Fruit fly (Drosophila melanogaster) whole organism, embryonic: ENCODE results near the gene Btnd.
A peak's percentile ranks its signal among the peaks of the same experiment; 100 is the strongest.

Source experiments
- Adf1 ChIP-seq: fragments of 200-800 bp; sonication (Bioruptor generic); IDR thresholded peaks from 2 replicates; pipeline ENCODE4 v1.3.6; 2022; ENCODE audit warnings: missing biosample characterization, missing genetic modification characterization
- Atf3 ChIP-seq: fragments of 200-800 bp; sonication (Bioruptor generic); optimal IDR thresholded peaks from 3 replicates; lab custom pipeline; 2016; ENCODE audit warnings: missing biosample characterization, missing genetic modification characterization
- BEAF-32 ChIP-seq: fragments of 200-800 bp; sonication (Bioruptor generic); optimal IDR thresholded peaks from 3 replicates; lab custom pipeline; 2017; ENCODE audit warnings: missing biosample characterization, missing genetic modification characterization, mild to moderate bottlenecking, moderate library complexity, missing genetic modification reagents
- Bdp1 ChIP-seq: fragments of 200-800 bp; sonication (Bioruptor generic); optimal IDR thresholded peaks from 3 replicates; lab custom pipeline; 2016; ENCODE audit warnings: missing biosample characterization, missing genetic modification characterization
- BtbVII ChIP-seq: fragments of 200-800 bp; sonication (Bioruptor generic); optimal IDR thresholded peaks from 3 replicates; lab custom pipeline; 2017; ENCODE audit warnings: missing biosample characterization, mild to moderate bottlenecking, missing genetic modification characterization
- CG10147 ChIP-seq: fragments of 200-800 bp; sonication (Bioruptor generic); optimal IDR thresholded peaks from 2 replicates; lab custom pipeline; 2019; ENCODE audit warnings: missing biosample characterization, mild to moderate bottlenecking, missing genetic modification characterization, moderate library complexity
- CG10543 ChIP-seq: fragments of 200-800 bp; sonication (Bioruptor generic); optimal IDR thresholded peaks from 3 replicates; lab custom pipeline; 2017; ENCODE audit warnings: missing biosample characterization, mild to moderate bottlenecking, missing genetic modification characterization, moderate library complexity
- CG11504 ChIP-seq: fragments of 200-800 bp; sonication (Bioruptor generic); optimal IDR thresholded peaks from 3 replicates; lab custom pipeline; 2019; ENCODE audit warnings: missing biosample characterization, mild to moderate bottlenecking, missing genetic modification characterization, moderate library complexity
- CG13296 ChIP-seq: fragments of 200-800 bp; sonication (Bioruptor generic); optimal IDR thresholded peaks from 3 replicates; lab custom pipeline; 2018; ENCODE audit warnings: missing biosample characterization, mild to moderate bottlenecking, missing genetic modification characterization
- CG13424 ChIP-seq: fragments of 200-800 bp; sonication (Bioruptor generic); optimal IDR thresholded peaks from 2 replicates; lab custom pipeline; 2019; ENCODE audit warnings: missing biosample characterization, mild to moderate bottlenecking, missing genetic modification characterization, moderate library complexity
- CG17186 ChIP-seq: fragments of 200-800 bp; sonication (Bioruptor generic); optimal IDR thresholded peaks from 3 replicates; lab custom pipeline; 2017; ENCODE audit warnings: missing biosample characterization, missing genetic modification reagents, missing genetic modification characterization
- CG17912 ChIP-seq: fragments of 200-800 bp; sonication (Bioruptor generic); optimal IDR thresholded peaks from 2 replicates; lab custom pipeline; 2018; ENCODE audit warnings: missing biosample characterization, mild to moderate bottlenecking, missing genetic modification characterization
- CG34376 ChIP-seq: fragments of 200-800 bp; sonication (Bioruptor generic); optimal IDR thresholded peaks from 2 replicates; lab custom pipeline; 2018; ENCODE audit warnings: missing biosample characterization, mild to moderate bottlenecking, missing genetic modification characterization
- CG3847 ChIP-seq: fragments of 200-800 bp; sonication (Bioruptor generic); IDR thresholded peaks from 2 replicates; pipeline ENCODE4 v1.3.6; 2022; ENCODE audit warnings: missing biosample characterization, missing genetic modification characterization
- CG4328 ChIP-seq: fragments of 200-800 bp; sonication (Bioruptor generic); optimal IDR thresholded peaks from 3 replicates; lab custom pipeline; 2017; ENCODE audit warnings: missing biosample characterization, missing genetic modification reagents, missing genetic modification characterization
- CG7987 ChIP-seq: fragments of 200-800 bp; sonication (Bioruptor generic); optimal IDR thresholded peaks from 2 replicates; lab custom pipeline; 2018; ENCODE audit warnings: missing biosample characterization, mild to moderate bottlenecking, missing genetic modification characterization, moderate library complexity
- CG8359 ChIP-seq: fragments of 200-800 bp; sonication (Bioruptor generic); optimal IDR thresholded peaks from 2 replicates; lab custom pipeline; 2017; ENCODE audit warnings: missing biosample characterization, mild to moderate bottlenecking, missing genetic modification characterization, borderline replicate concordance
- CG8924 ChIP-seq: fragments of 200-800 bp; optimal IDR thresholded peaks from 3 replicates; lab custom pipeline; 2019; ENCODE audit warnings: missing biosample characterization, mild to moderate bottlenecking, missing genetic modification characterization, moderate library complexity
- Dll ChIP-seq: fragments of 200-800 bp; sonication (Bioruptor generic); IDR thresholded peaks from 4 replicates; pipeline ENCODE4 v1.3.6; 2022; ENCODE audit warnings: missing biosample characterization, missing genetic modification characterization; ENCODE audit not compliant: partially characterized antibody
- Doc3 ChIP-seq: fragments of 200-800 bp; sonication (Bioruptor generic); IDR thresholded peaks from 3 replicates; pipeline ENCODE4 v1.3.6; 2022; ENCODE audit warnings: missing biosample characterization, missing genetic modification characterization; ENCODE audit not compliant: partially characterized antibody
- HHEX ChIP-seq: fragments of 200-800 bp; sonication (Bioruptor generic); optimal IDR thresholded peaks from 3 replicates; lab custom pipeline; 2017; ENCODE audit warnings: missing biosample characterization, mild to moderate bottlenecking, missing genetic modification characterization, missing genetic modification reagents
- HLH4C ChIP-seq: fragments of 200-800 bp; sonication (Bioruptor generic); IDR thresholded peaks from 3 replicates; pipeline ENCODE4 v1.3.6; 2022; ENCODE audit warnings: missing biosample characterization, missing genetic modification characterization; ENCODE audit not compliant: partially characterized antibody
- Hr78 ChIP-seq, 2 experiments: fragments of 200-800 bp in 1 of 2; fragments of >200 bp in 1 of 2; sonication (Bioruptor generic) in 1 of 2; optimal IDR thresholded peaks; 2 replicates each; lab custom pipeline; 2017 to 2019; ENCODE audit warnings: missing biosample characterization in 2 of 2, missing genetic modification characterization in 2 of 2, mild to moderate bottlenecking in 1 of 2, moderate library complexity in 1 of 2
- Jarid2 ChIP-seq: fragments of 200-800 bp; sonication (Bioruptor generic); optimal IDR thresholded peaks from 3 replicates; lab custom pipeline; 2017; ENCODE audit warnings: mild to moderate bottlenecking, missing biosample characterization, missing genetic modification reagents, missing genetic modification characterization
- Nf-YC ChIP-seq: fragments of 200-800 bp; optimal IDR thresholded peaks from 3 replicates; lab custom pipeline; 2019; ENCODE audit warnings: missing biosample characterization, mild to moderate bottlenecking, missing genetic modification characterization, moderate library complexity
- Side ChIP-seq: fragments of 200-800 bp; sonication (Bioruptor generic); optimal IDR thresholded peaks from 2 replicates; lab custom pipeline; 2016; ENCODE audit warnings: missing biosample characterization, missing genetic modification characterization
- Sry-δ ChIP-seq: fragments of 200-800 bp; sonication (Bioruptor generic); optimal IDR thresholded peaks from 2 replicates; lab custom pipeline; 2016; ENCODE audit warnings: missing biosample characterization, missing genetic modification characterization
- YL-1 ChIP-seq: fragments of 200-800 bp; sonication (Bioruptor generic); optimal IDR thresholded peaks from 3 replicates; lab custom pipeline; 2017; ENCODE audit warnings: missing biosample characterization, mild to moderate bottlenecking, missing genetic modification characterization
- abd-A ChIP-seq: fragments of 200-800 bp; sonication (Bioruptor generic); optimal IDR thresholded peaks from 3 replicates; lab custom pipeline; 2019; ENCODE audit warnings: missing biosample characterization, mild to moderate bottlenecking, missing genetic modification characterization, moderate library complexity
- amos ChIP-seq: fragments of 200-800 bp; sonication (Bioruptor generic); IDR thresholded peaks from 2 replicates; pipeline ENCODE4 v1.3.6; 2022; ENCODE audit warnings: missing biosample characterization, missing genetic modification characterization; ENCODE audit not compliant: partially characterized antibody
- bbx ChIP-seq: fragments of 200-800 bp; sonication (Bioruptor generic); IDR thresholded peaks from 2 replicates; pipeline ENCODE4 v1.3.6; 2022; ENCODE audit warnings: missing biosample characterization, missing genetic modification characterization; ENCODE audit not compliant: partially characterized antibody
- exex ChIP-seq: fragments of 200-800 bp; sonication (Bioruptor generic); optimal IDR thresholded peaks from 4 replicates; lab custom pipeline; 2018; ENCODE audit warnings: missing biosample characterization, mild to moderate bottlenecking, missing genetic modification characterization, moderate library complexity
- ftz-f1 ChIP-seq: fragments of 200-800 bp; sonication (Bioruptor generic); optimal IDR thresholded peaks from 2 replicates; lab custom pipeline; 2016; ENCODE audit warnings: missing biosample characterization, missing genetic modification characterization
- grn ChIP-seq: fragments of 200-800 bp; sonication (Bioruptor generic); optimal IDR thresholded peaks from 3 replicates; lab custom pipeline; 2017; ENCODE audit warnings: missing biosample characterization, missing genetic modification characterization
- kni ChIP-seq: fragments of 200-800 bp; sonication (Bioruptor generic); optimal IDR thresholded peaks from 3 replicates; lab custom pipeline; 2017; ENCODE audit warnings: mild to moderate bottlenecking, missing biosample characterization, missing genetic modification reagents, missing genetic modification characterization
- lab ChIP-seq: fragments of 200-800 bp; sonication (Bioruptor generic); optimal IDR thresholded peaks from 3 replicates; lab custom pipeline; 2017; ENCODE audit warnings: missing biosample characterization, missing genetic modification characterization, mild to moderate bottlenecking, moderate library complexity, missing genetic modification reagents
- lov ChIP-seq, 2 experiments: fragments of 200-800 bp in 1 of 2; fragments of >200 bp in 1 of 2; sonication (Bioruptor generic) in 1 of 2; IDR thresholded peaks in 1 of 2; optimal IDR thresholded peaks in 1 of 2; 2 replicates in 1 of 2; 3 replicates in 1 of 2; pipeline versions ENCODE4 v1.3.6 to Lab custom; 2017 to 2022; ENCODE audit warnings: missing biosample characterization in 1 of 2, missing genetic modification characterization in 1 of 2
- mirr ChIP-seq: fragments of 200-800 bp; sonication (Bioruptor generic); optimal IDR thresholded peaks from 3 replicates; lab custom pipeline; 2018; ENCODE audit warnings: missing biosample characterization, mild to moderate bottlenecking, missing genetic modification characterization
- org-1 ChIP-seq: fragments of 200-800 bp; sonication (Bioruptor generic); optimal IDR thresholded peaks from 2 replicates; lab custom pipeline; 2017; ENCODE audit warnings: missing biosample characterization, missing genetic modification characterization
- run ChIP-seq: fragments of 200-800 bp; sonication (Bioruptor generic); optimal IDR thresholded peaks from 3 replicates; lab custom pipeline; 2018; ENCODE audit warnings: missing biosample characterization, mild to moderate bottlenecking, missing genetic modification characterization
- slp2 ChIP-seq: fragments of 200-800 bp; sonication (Bioruptor generic); optimal IDR thresholded peaks from 2 replicates; lab custom pipeline; 2016; ENCODE audit warnings: missing biosample characterization, missing genetic modification characterization
- stwl ChIP-seq: fragments of 200-800 bp; sonication (Bioruptor generic); optimal IDR thresholded peaks from 3 replicates; lab custom pipeline; 2018; ENCODE audit warnings: missing biosample characterization, mild to moderate bottlenecking, missing genetic modification characterization, moderate library complexity
- sug ChIP-seq: fragments of 200-800 bp; optimal IDR thresholded peaks from 2 replicates; lab custom pipeline; 2019; ENCODE audit warnings: missing biosample characterization, mild to moderate bottlenecking, missing genetic modification characterization, moderate library complexity
- toy ChIP-seq: fragments of 200-800 bp; sonication (Bioruptor generic); IDR thresholded peaks from 2 replicates; pipeline ENCODE4 v1.3.6; 2022; ENCODE audit warnings: missing biosample characterization, missing genetic modification characterization
- unpg ChIP-seq: fragments of 200-800 bp; sonication (Bioruptor generic); optimal IDR thresholded peaks from 3 replicates; lab custom pipeline; 2018; ENCODE audit warnings: missing biosample characterization, mild to moderate bottlenecking, missing genetic modification characterization, moderate library complexity
- vvl ChIP-seq: fragments of 200-800 bp; sonication (Bioruptor generic); IDR thresholded peaks from 2 replicates; pipeline ENCODE4 v1.3.6; 2022; ENCODE audit warnings: missing biosample characterization, missing genetic modification characterization
- z ChIP-seq: fragments of 200-800 bp; sonication (Bioruptor generic); IDR thresholded peaks from 3 replicates; pipeline ENCODE4 v1.3.6; 2022; ENCODE audit warnings: missing biosample characterization, missing genetic modification characterization

Btnd gene

dm6 chrX:6219845-6220345 lies 768 bp upstream of the Btnd start, which contains the start of gene Efr (continued):
- TF ChIP-seq CG17186 (GFP tag; lab: Kevin White, UChicago) = no peak
- TF ChIP-seq YL-1 (GFP tag; lab: Kevin White, UChicago) = peak; percentile 5
- peak; percentile 71 for TF ChIP-seq sug (tag; lab: Kevin White, UChicago)
- no peak for TF ChIP-seq slp2 (GFP tag; lab: Kevin White, UChicago)
- TF ChIP-seq grn (GFP tag; lab: Kevin White, UChicago) = peak; percentile 97
- TF ChIP-seq stwl (tag; lab: Kevin White, UChicago) = peak; percentile 15
- TF ChIP-seq BtbVII (GFP tag; lab: Kevin White, UChicago) = peak; percentile 13
- peak; percentile 2 for TF ChIP-seq CG8924 (tag; lab: Kevin White, UChicago)
- peak; percentile 8 for TF ChIP-seq CG7987 (GFP tag; lab: Kevin White, UChicago)
- TF ChIP-seq lov (optimal IDR thresholded peaks at IDR 0.05; lab: Kevin White, UChicago) = no peak
- TF ChIP-seq lov (GFP tag; IDR thresholded peaks at IDR 0.05; lab: Robert Waterston, UW) = 0 out of 3 replicates have a peak, but pooled peaks have one; percentile 30
- no peak for TF ChIP-seq org-1 (GFP tag; lab: Kevin White, UChicago)
- TF ChIP-seq bbx (GFP tag; lab: Robert Waterston, UW) = 0 out of 2 replicates have a peak, but pooled peaks have one; percentile 10
- TF ChIP-seq ftz-f1 (GFP tag; lab: Kevin White, UChicago) = peak; percentile 99
- TF ChIP-seq run (tag; lab: Kevin White, UChicago) = no peak
- peak; percentile 98 for TF ChIP-seq exex
- peak; percentile 32; the same call in 1 of the 2 replicates for TF ChIP-seq vvl
- TF ChIP-seq Adf1 (GFP tag; lab: Robert Waterston, UW) = peak; percentile 59
- peak; percentile 5 for TF ChIP-seq Sry-δ (GFP tag; lab: Kevin White, UChicago)
- peak; percentile 33 for TF ChIP-seq lab (GFP tag; lab: Kevin White, UChicago)
- no peak for TF ChIP-seq Bdp1
- no peak for TF ChIP-seq toy (GFP tag; lab: Robert Waterston, UW)
- peak; percentile 85 for TF ChIP-seq mirr
- peak; percentile 16 for TF ChIP-seq Nf-YC (tag; lab: Kevin White, UChicago)
- TF ChIP-seq abd-A = peak; percentile 93
- TF ChIP-seq CG13424 (tag; lab: Kevin White, UChicago) = peak; percentile 2
- TF ChIP-seq Side (GFP tag; lab: Kevin White, UChicago) = no peak
- TF ChIP-seq Dll (GFP tag; lab: Robert Waterston, UW) = peak; percentile 60; the same call in 2 of the 4 replicates
- peak; percentile 11 for TF ChIP-seq CG11504 (tag; lab: Kevin White, UChicago)
- no peak for TF ChIP-seq CG17912
- TF ChIP-seq BEAF-32 (GFP tag; lab: Kevin White, UChicago) = peak; percentile 28
- peak; percentile 94 for TF ChIP-seq CG34376 (GFP tag; lab: Kevin White, UChicago)
- no peak for TF ChIP-seq Jarid2 (GFP tag; lab: Kevin White, UChicago)
- TF ChIP-seq Doc3 (GFP tag; lab: Robert Waterston, UW) = 0 out of 3 replicates have a peak, but pooled peaks have one; percentile 14
- TF ChIP-seq CG13296 (GFP tag; lab: Kevin White, UChicago) = peak; percentile 31
- peak; percentile 47 for TF ChIP-seq CG4328 (GFP tag; lab: Kevin White, UChicago)
- TF ChIP-seq HHEX = peak; percentile 36
- no peak for TF ChIP-seq CG3847 (GFP tag; lab: Robert Waterston, UW)
- no peak for TF ChIP-seq CG8359 (GFP tag; lab: Kevin White, UChicago)
- TF ChIP-seq unpg = peak; percentile 4
- peak; percentile 42; the same call in 2 of the 3 replicates for TF ChIP-seq HLH4C (GFP tag; lab: Robert Waterston, UW)
- TF ChIP-seq z (GFP tag; lab: Robert Waterston, UW) = no peak
- peak in 1 of 2 experiments; percentile 20 for TF ChIP-seq Hr78 (GFP tag; optimal IDR thresholded peaks at IDR 0.05; lab: Kevin White, UChicago)
- TF ChIP-seq CG10543 (GFP tag; lab: Kevin White, UChicago) = peak; percentile 61
- peak; percentile 55 for TF ChIP-seq kni (GFP tag; lab: Kevin White, UChicago)
- no peak for TF ChIP-seq Atf3
- TF ChIP-seq amos (GFP tag; lab: Robert Waterston, UW) = peak; percentile 27; the same call in 1 of the 2 replicates
- peak; percentile 10 for TF ChIP-seq CG10147 (GFP tag; lab: Kevin White, UChicago)
